Worm (Caenorhabditis elegans): ENCODE data around the gene srg-42.

ce11 chrV:11156589-11156988 is 1.3 kb downstream of the srg-42 start:
- no peak for TF ChIP-seq F37B4.10 (GFP tag; IDR thresholded peaks at IDR 0.05)
- TF ChIP-seq attf-5 (GFP tag; optimal IDR thresholded peaks at IDR 0.05), result no peak
- TF ChIP-seq Y53F4B.3 (GFP tag; IDR thresholded peaks at IDR 0.05), result no peak
- TF ChIP-seq ceh-91 (GFP tag; IDR thresholded peaks at IDR 0.05), result no peak
- TF ChIP-seq bed-2 (GFP tag; IDR thresholded peaks at IDR 0.05), result no peak
- TF ChIP-seq lin-54 (GFP tag; optimal IDR thresholded peaks at IDR 0.05), result no peak
- no peak for TF ChIP-seq snpc-3.4 (tag; optimal IDR thresholded peaks at IDR 0.05)
- TF ChIP-seq hrde-1 (tag; optimal IDR thresholded peaks at IDR 0.05; ENCODE audit: borderline replicate concordance), result no peak
- TF ChIP-seq unc-62 (GFP tag; optimal IDR thresholded peaks at IDR 0.05), result no peak
- no peak for TF ChIP-seq ceh-58 (GFP tag; IDR thresholded peaks at IDR 0.05)
- no peak for TF ChIP-seq sea-2 (GFP tag; IDR thresholded peaks at IDR 0.05)

All from whole organism, young adult.